Worm (Caenorhabditis elegans) whole organism, young adult: Measurements from ENCODE around the gene srw-113.

ENCODE experiments used
- F55B11.4 ChIP-seq: sonication (generic microtip); optimal IDR thresholded peaks from 2 replicates; lab custom pipeline; 2016; ENCODE audit warnings: missing compliant biosample characterization, missing genetic modification characterization, borderline replicate concordance; ENCODE audit not compliant: insufficient read depth
- T26A5.8 ChIP-seq: sonication (generic microtip); optimal IDR thresholded peaks from 2 replicates; lab custom pipeline; 2016; ENCODE audit warnings: missing genetic modification characterization, missing compliant biosample characterization
- ama-1 ChIP-seq, 3 experiments: fragments of 150-350 bp in 1 of 3; sonication (generic microtip) in 2 of 3; optimal IDR thresholded peaks; 2 replicates each; lab custom pipeline; 2014 to 2018; ENCODE audit warnings: missing biosample characterization in 2 of 3, missing genetic modification characterization in 2 of 3, missing genetic modification reagents in 2 of 3
- aptf-2 ChIP-seq: fragments of 200-800 bp; sonication (Bioruptor generic); conservative IDR thresholded peaks from 2 replicates; pipeline ENCODE4 v1.3.6; 2022; ENCODE audit warnings: missing genetic modification reagents, missing genetic modification characterization, missing compliant biosample characterization
- attf-6 ChIP-seq: fragments of 200-800 bp; sonication (Bioruptor generic); IDR thresholded peaks from 2 replicates; pipeline ENCODE4 v1.3.6; 2022; ENCODE audit warnings: missing genetic modification reagents, missing genetic modification characterization, missing compliant biosample characterization
- dpff-1 ChIP-seq: sonication (generic microtip); optimal IDR thresholded peaks from 2 replicates; lab custom pipeline; 2017; ENCODE audit warnings: mild to moderate bottlenecking, missing genetic modification characterization, missing compliant biosample characterization
- hmg-1.2 ChIP-seq: fragments of 200-800 bp; sonication (Bioruptor generic); IDR thresholded peaks from 2 replicates; pipeline ENCODE4 v1.3.6; 2022; ENCODE audit warnings: missing genetic modification reagents, missing genetic modification characterization, missing compliant biosample characterization
- pha-4 ChIP-seq: fragments of 150-350 bp; sonication (generic microtip); optimal IDR thresholded peaks from 2 replicates; lab custom pipeline; 2014; ENCODE audit warnings: missing biosample characterization, missing genetic modification reagents, missing genetic modification characterization
- rpc-1 ChIP-seq, 2 experiments: fragments of 150-350 bp in 1 of 2; sonication (generic microtip) in 1 of 2; optimal IDR thresholded peaks; 2 replicates each; lab custom pipeline; 2014 to 2018; ENCODE audit warnings: missing biosample characterization in 1 of 2, missing genetic modification characterization in 1 of 2, missing genetic modification reagents in 1 of 2, missing genotype in 1 of 2
- snpc-1.1 ChIP-seq: sonication (generic microtip); optimal IDR thresholded peaks from 2 replicates; lab custom pipeline; 2017; ENCODE audit warnings: missing genetic modification characterization, mild to moderate bottlenecking, missing compliant biosample characterization, antibody characterized with exemption, moderate library complexity, missing genotype, missing genetic modification reagents; ENCODE audit not compliant: insufficient read depth
- snpc-3.4 ChIP-seq: sonication (generic microtip); optimal IDR thresholded peaks from 2 replicates; lab custom pipeline; 2017; ENCODE audit warnings: missing genetic modification characterization, mild to moderate bottlenecking, missing compliant biosample characterization, antibody characterized with exemption, moderate library complexity, missing genotype, missing genetic modification reagents
- snpc-4 ChIP-seq, 5 experiments: fragments of 150-350 bp in 1 of 5; sonication (generic microtip) in 4 of 5; optimal IDR thresholded peaks; 2 replicates each; lab custom pipeline; 2014 to 2018; ENCODE audit warnings: missing genetic modification characterization in 5 of 5, missing biosample characterization in 3 of 5, antibody characterized with exemption in 2 of 5, mild to moderate bottlenecking in 2 of 5, missing compliant biosample characterization in 2 of 5, missing genotype in 2 of 5, moderate library complexity in 2 of 5, missing genetic modification reagents in 1 of 5
- sptf-2 ChIP-seq: fragments of 200-800 bp; sonication (Bioruptor generic); optimal IDR thresholded peaks from 2 replicates; lab custom pipeline; 2018; ENCODE audit warnings: mild to moderate bottlenecking, missing genetic modification characterization, missing compliant biosample characterization
- ztf-3 ChIP-seq: fragments of 200-800 bp; sonication (Bioruptor generic); optimal IDR thresholded peaks from 2 replicates; lab custom pipeline; 2018; ENCODE audit warnings: mild to moderate bottlenecking, missing genetic modification characterization, missing compliant biosample characterization

DNA sequence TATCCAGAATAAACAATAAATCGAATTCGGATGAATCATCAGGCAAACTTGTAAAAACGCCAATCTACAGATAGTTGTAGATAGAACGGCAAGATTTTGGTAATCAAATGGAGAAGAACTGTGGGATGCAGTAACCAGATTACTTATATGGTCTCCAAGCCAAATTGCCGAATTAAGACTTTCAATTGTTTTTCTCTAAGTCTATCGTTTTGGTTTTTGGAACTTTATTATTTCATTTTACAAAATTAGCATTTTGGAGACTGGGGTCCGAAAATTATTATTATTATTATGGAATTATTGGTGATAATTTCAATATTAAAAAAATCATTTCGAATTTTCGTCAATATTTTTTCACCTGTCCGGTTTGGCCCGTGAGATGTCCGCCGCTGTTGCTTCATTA, 6.4 kb downstream of the srw-113 start, which contains the start of gene clec-228:
- TF ChIP-seq snpc-1.1 (tag; lab: Kevin White, UChicago), result no peak
- TF ChIP-seq snpc-3.4 (tag; lab: Kevin White, UChicago), result no peak
- TF ChIP-seq dpff-1, result no peak
- TF ChIP-seq F55B11.4 (tag; lab: Kevin White, UChicago), result no peak
- TF ChIP-seq snpc-4 (GFP tag; optimal IDR thresholded peaks at IDR 0.05; lab: Kevin White, UChicago), result no peak
- TF ChIP-seq snpc-4 (tag; optimal IDR thresholded peaks at IDR 0.05; lab: Kevin White, UChicago), result no peak
- no peak for TF ChIP-seq T26A5.8 (tag; lab: Kevin White, UChicago)
- TF ChIP-seq sptf-2 (GFP tag; lab: Kevin White, UChicago), result no peak
- TF ChIP-seq rpc-1 (optimal IDR thresholded peaks at IDR 0.05; lab: Kevin White, UChicago), result no peak
- no peak for TF ChIP-seq rpc-1 (tag; optimal IDR thresholded peaks at IDR 0.05; lab: Kevin White, UChicago)
- TF ChIP-seq aptf-2 (GFP tag; lab: Robert Waterston, UW), result no peak
- TF ChIP-seq hmg-1.2 (GFP tag; lab: Robert Waterston, UW), result no peak
- TF ChIP-seq pha-4 (tag; lab: Kevin White, UChicago), result no peak
- TF ChIP-seq attf-6 (GFP tag; lab: Robert Waterston, UW), result no peak
- no peak for TF ChIP-seq ama-1 (optimal IDR thresholded peaks at IDR 0.05; lab: Kevin White, UChicago)
- no peak for TF ChIP-seq ama-1 (GFP tag; optimal IDR thresholded peaks at IDR 0.05; lab: Kevin White, UChicago)
- no peak for TF ChIP-seq ztf-3
